Worm (Caenorhabditis elegans): Measurements from ENCODE around the gene C54F6.6.

ce11 chrV:7490340-7490739 is 33.2 kb upstream of the C54F6.6 start, which contains the start of gene srbc-9:
- TF ChIP-seq pqm-1 (tag; optimal IDR thresholded peaks at IDR 0.05) (no peak), lsy-2 (tag; optimal IDR thresholded peaks at IDR 0.05) (no peak), fkh-10 (GFP tag; optimal IDR thresholded peaks at IDR 0.05) (no peak), dpl-1 (GFP tag; optimal IDR thresholded peaks at IDR 0.05) (no peak), nhr-11 (tag; optimal IDR thresholded peaks at IDR 0.05) (no peak), ces-1 (GFP tag; optimal IDR thresholded peaks at IDR 0.05) (no peak), snpc-4 (tag; optimal IDR thresholded peaks at IDR 0.05) (no peak), lin-35 (GFP tag; optimal IDR thresholded peaks at IDR 0.05) (no peak), nhr-237 (tag; optimal IDR thresholded peaks at IDR 0.05) (no peak)
